Worm (Caenorhabditis elegans) whole organism, young adult: ENCODE results near the gene col-116.
A peak's percentile ranks its signal among the peaks of the same experiment; 100 is the strongest.

Source experiments
- F22D6.2 ChIP-seq: sonication (generic microtip); optimal IDR thresholded peaks from 2 replicates; lab custom pipeline; 2016; ENCODE audit warnings: mild to moderate bottlenecking, missing genetic modification characterization, missing compliant biosample characterization
- F23B12.7 ChIP-seq: sonication (generic microtip); optimal IDR thresholded peaks from 2 replicates; lab custom pipeline; 2017; ENCODE audit warnings: missing genetic modification characterization, mild to moderate bottlenecking, missing compliant biosample characterization, antibody characterized with exemption, moderate library complexity; ENCODE audit not compliant: insufficient read depth
- F33H1.4 ChIP-seq: fragments of 200-800 bp; sonication (Bioruptor generic); IDR thresholded peaks from 2 replicates; pipeline ENCODE4 v1.3.6; 2022; ENCODE audit warnings: missing genetic modification reagents, missing genetic modification characterization, missing compliant biosample characterization
- F39B2.1 ChIP-seq: fragments of 200-800 bp; sonication (Bioruptor generic); IDR thresholded peaks from 2 replicates; pipeline ENCODE4 v1.3.6; 2022; ENCODE audit warnings: missing genetic modification reagents, missing genetic modification characterization, missing compliant biosample characterization
- F57C9.4 ChIP-seq: sonication (generic microtip); optimal IDR thresholded peaks from 2 replicates; lab custom pipeline; 2017; ENCODE audit warnings: mild to moderate bottlenecking, missing genetic modification characterization, missing compliant biosample characterization
- Y79H2A.3 ChIP-seq: fragments of 200-800 bp; sonication (Bioruptor generic); conservative IDR thresholded peaks from 2 replicates; pipeline ENCODE4 v1.3.6; 2022; ENCODE audit warnings: missing genetic modification reagents, missing genetic modification characterization, missing compliant biosample characterization
- attf-6 ChIP-seq: fragments of 200-800 bp; sonication (Bioruptor generic); IDR thresholded peaks from 2 replicates; pipeline ENCODE4 v1.3.6; 2022; ENCODE audit warnings: missing genetic modification reagents, missing genetic modification characterization, missing compliant biosample characterization
- bed-1 ChIP-seq: fragments of 200-800 bp; sonication (Bioruptor generic); IDR thresholded peaks from 2 replicates; pipeline ENCODE4 v1.3.6; 2022; ENCODE audit warnings: missing genetic modification reagents, missing genetic modification characterization, missing compliant biosample characterization
- bed-2 ChIP-seq: fragments of 200-800 bp; sonication (Bioruptor generic); IDR thresholded peaks from 2 replicates; pipeline ENCODE4 v1.3.6; 2022; ENCODE audit warnings: missing genetic modification reagents, missing genetic modification characterization, missing compliant biosample characterization
- cebp-1 ChIP-seq, 2 experiments: fragments of 200-800 bp in 1 of 2; sonication (Bioruptor generic) in 1 of 2; sonication (generic microtip) in 1 of 2; IDR thresholded peaks in 1 of 2; optimal IDR thresholded peaks in 1 of 2; 2 replicates each; pipeline versions ENCODE4 v1.3.6 to Lab custom; 2017 to 2022; ENCODE audit warnings: missing compliant biosample characterization in 2 of 2, missing genetic modification characterization in 2 of 2, mild to moderate bottlenecking in 1 of 2, missing genetic modification reagents in 1 of 2, moderate library complexity in 1 of 2
- cebp-2 ChIP-seq: fragments of 200-800 bp; sonication (Bioruptor generic); IDR thresholded peaks from 2 replicates; pipeline ENCODE4 v1.3.6; 2022; ENCODE audit warnings: missing genetic modification characterization, missing compliant biosample characterization
- die-1 ChIP-seq: sonication (generic microtip); optimal IDR thresholded peaks from 2 replicates; lab custom pipeline; 2016; ENCODE audit warnings: missing genotype, mild to moderate bottlenecking, missing genetic modification characterization, missing compliant biosample characterization
- dox-1 ChIP-seq: fragments of 200-800 bp; sonication (Bioruptor generic); IDR thresholded peaks from 2 replicates; pipeline ENCODE4 v1.3.6; 2022; ENCODE audit warnings: missing genetic modification reagents, missing genetic modification characterization, missing compliant biosample characterization
- dpl-1 ChIP-seq: fragments of 150-350 bp; optimal IDR thresholded peaks from 2 replicates; lab custom pipeline; 2014; ENCODE audit warnings: missing biosample characterization, missing genetic modification reagents, missing genetic modification characterization
- egl-44 ChIP-seq: fragments of 200-800 bp; sonication (Bioruptor generic); IDR thresholded peaks from 2 replicates; pipeline ENCODE4 v1.3.6; 2022; ENCODE audit warnings: missing genetic modification reagents, missing genetic modification characterization, missing compliant biosample characterization
- hmg-20 ChIP-seq: fragments of 200-800 bp; sonication (Bioruptor generic); IDR thresholded peaks from 2 replicates; pipeline ENCODE4 v1.3.6; 2022; ENCODE audit warnings: missing genetic modification reagents, missing genetic modification characterization, missing compliant biosample characterization
- lag-1 ChIP-seq: fragments of 200-800 bp; sonication (Bioruptor generic); IDR thresholded peaks from 2 replicates; pipeline ENCODE4 v1.3.6; 2022; ENCODE audit warnings: missing genetic modification reagents, missing genetic modification characterization, missing compliant biosample characterization
- let-526 ChIP-seq: fragments of 200-800 bp; sonication (Bioruptor generic); IDR thresholded peaks from 2 replicates; pipeline ENCODE4 v1.3.6; 2022; ENCODE audit warnings: missing genetic modification reagents, missing genetic modification characterization, missing compliant biosample characterization
- lin-54 ChIP-seq: fragments of 200-800 bp; sonication (Bioruptor generic); optimal IDR thresholded peaks from 2 replicates; lab custom pipeline; 2018; ENCODE audit warnings: mild to moderate bottlenecking, missing genetic modification characterization, missing compliant biosample characterization
- lir-1 ChIP-seq: fragments of 200-800 bp; sonication (Bioruptor generic); conservative IDR thresholded peaks from 2 replicates; pipeline ENCODE4 v1.3.6; 2022; ENCODE audit warnings: missing genetic modification reagents, missing genetic modification characterization, missing compliant biosample characterization
- lsl-1 ChIP-seq: fragments of 200-800 bp; sonication (Bioruptor generic); optimal IDR thresholded peaks from 2 replicates; lab custom pipeline; 2018; ENCODE audit warnings: mild to moderate bottlenecking, missing genetic modification characterization, moderate library complexity, missing compliant biosample characterization
- lsy-27 ChIP-seq: sonication (generic microtip); optimal IDR thresholded peaks from 2 replicates; lab custom pipeline; 2017; ENCODE audit warnings: missing genetic modification characterization, mild to moderate bottlenecking, missing compliant biosample characterization, antibody characterized with exemption, missing genotype, borderline replicate concordance; ENCODE audit not compliant: insufficient read depth
- madf-10 ChIP-seq: sonication (generic microtip); optimal IDR thresholded peaks from 2 replicates; lab custom pipeline; 2016; ENCODE audit warnings: mild to moderate bottlenecking, missing genetic modification characterization, missing compliant biosample characterization
- madf-8 ChIP-seq: fragments of 200-800 bp; sonication (Bioruptor generic); conservative IDR thresholded peaks from 2 replicates; pipeline ENCODE4 v1.3.6; 2022; ENCODE audit warnings: missing genetic modification reagents, missing genetic modification characterization, missing compliant biosample characterization
- nhr-179 ChIP-seq: sonication (generic microtip); optimal IDR thresholded peaks from 2 replicates; lab custom pipeline; 2016; ENCODE audit warnings: mild to moderate bottlenecking, missing genetic modification characterization, missing compliant biosample characterization
- nhr-27 ChIP-seq: fragments of 200-800 bp; sonication (Bioruptor generic); optimal IDR thresholded peaks from 2 replicates; lab custom pipeline; 2018; ENCODE audit warnings: mild to moderate bottlenecking, missing genetic modification characterization, moderate library complexity, missing compliant biosample characterization
- nhr-80 ChIP-seq: sonication (generic microtip); optimal IDR thresholded peaks from 2 replicates; lab custom pipeline; 2016; ENCODE audit warnings: missing genetic modification characterization, missing compliant biosample characterization
- nhr-90 ChIP-seq: sonication (generic microtip); optimal IDR thresholded peaks from 2 replicates; lab custom pipeline; 2016; ENCODE audit warnings: missing genotype, mild to moderate bottlenecking, missing genetic modification characterization, missing compliant biosample characterization
- rec-8 ChIP-seq, 2 experiments: sonication (generic microtip); optimal IDR thresholded peaks; 2 replicates each; lab custom pipeline; 2016; ENCODE audit warnings: mild to moderate bottlenecking in 2 of 2, missing genetic modification characterization in 2 of 2, missing genetic modification reagents in 2 of 2, missing genotype in 2 of 2, missing biosample characterization in 1 of 2, missing compliant biosample characterization in 1 of 2, moderate library complexity in 1 of 2
- snpc-1.1 ChIP-seq: sonication (generic microtip); optimal IDR thresholded peaks from 2 replicates; lab custom pipeline; 2017; ENCODE audit warnings: missing genetic modification characterization, mild to moderate bottlenecking, missing compliant biosample characterization, antibody characterized with exemption, moderate library complexity, missing genotype, missing genetic modification reagents; ENCODE audit not compliant: insufficient read depth
- snpc-1.3 ChIP-seq: sonication (generic microtip); optimal IDR thresholded peaks from 2 replicates; lab custom pipeline; 2017; ENCODE audit warnings: missing genetic modification characterization, mild to moderate bottlenecking, missing compliant biosample characterization, antibody characterized with exemption, moderate library complexity, missing genotype, missing genetic modification reagents; ENCODE audit not compliant: insufficient read depth
- tbx-9 ChIP-seq: sonication (generic microtip); optimal IDR thresholded peaks from 2 replicates; lab custom pipeline; 2016; ENCODE audit warnings: borderline replicate concordance, missing genetic modification characterization, inconsistent platforms, missing compliant biosample characterization
- unc-62 ChIP-seq: fragments of 150-350 bp; optimal IDR thresholded peaks from 2 replicates; lab custom pipeline; 2014; ENCODE audit warnings: missing biosample characterization, missing genetic modification reagents, missing genetic modification characterization
- xnd-1 ChIP-seq: sonication (generic microtip); optimal IDR thresholded peaks from 2 replicates; lab custom pipeline; 2016; ENCODE audit warnings: missing genotype, missing genetic modification reagents, missing genetic modification characterization, missing compliant biosample characterization
- ztf-22 ChIP-seq: fragments of 200-800 bp; sonication (Bioruptor generic); optimal IDR thresholded peaks from 2 replicates; lab custom pipeline; 2018; ENCODE audit warnings: mild to moderate bottlenecking, missing genetic modification characterization, moderate library complexity, missing compliant biosample characterization
- ztf-25 ChIP-seq: fragments of 200-800 bp; sonication (Bioruptor generic); IDR thresholded peaks from 2 replicates; pipeline ENCODE4 v1.3.6; 2022; ENCODE audit warnings: missing genetic modification reagents, missing genetic modification characterization, missing compliant biosample characterization

The col-116 gene

DNA sequence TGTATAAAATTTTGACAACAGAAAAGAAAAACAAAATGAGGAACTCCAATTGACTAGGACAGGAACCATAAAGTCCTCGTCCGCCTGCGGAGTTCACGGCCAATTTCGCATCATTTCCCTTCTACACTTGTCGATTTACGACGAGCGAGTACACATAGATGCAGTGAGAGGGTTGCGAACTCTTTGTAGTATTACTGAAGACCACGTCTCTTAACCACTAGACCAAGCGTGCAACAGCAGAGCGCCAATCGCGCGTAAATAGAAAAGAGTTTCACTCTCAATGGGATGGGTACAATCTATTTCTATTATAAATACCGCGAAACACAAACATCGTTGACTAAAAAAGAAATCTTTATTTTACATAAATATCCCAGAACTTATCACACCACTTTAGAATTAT is 19.7 kb downstream of the col-116 start (continued):
- TF ChIP-seq bed-1 (GFP tag; lab: Robert Waterston, UW) (no peak), madf-10 (tag; lab: Kevin White, UChicago) (peak; percentile 56), hmg-20 (GFP tag; lab: Robert Waterston, UW) (0 out of 2 replicates have a peak, but pooled peaks have one; percentile 37), F22D6.2 (tag; lab: Kevin White, UChicago) (no peak), attf-6 (0 out of 2 replicates have a peak, but pooled peaks have one; percentile 16), cebp-2 (GFP tag; lab: Robert Waterston, UW) (no peak), snpc-1.3 (tag; lab: Kevin White, UChicago) (peak; percentile 84), snpc-1.1 (tag; lab: Kevin White, UChicago) (peak; percentile 46), lin-54 (GFP tag; lab: Kevin White, UChicago) (peak; percentile 63), lsy-27 (peak; percentile 71), egl-44 (peak; percentile 67; the same call in 1 of the 2 replicates), lsl-1 (GFP tag; lab: Kevin White, UChicago) (peak; percentile 44), F23B12.7 (tag; lab: Kevin White, UChicago) (peak; percentile 31), madf-8 (GFP tag; lab: Robert Waterston, UW) (0 out of 2 replicates have a peak, but pooled peaks have one; percentile 25), let-526 (GFP tag; lab: Robert Waterston, UW) (no peak), ztf-22 (no peak), tbx-9 (no peak), die-1 (tag; lab: Kevin White, UChicago) (peak; percentile 90), F33H1.4 (GFP tag; lab: Robert Waterston, UW) (peak; percentile 59), ztf-25 (GFP tag; lab: Robert Waterston, UW) (peak; percentile 44; the same call in 1 of the 2 replicates), dox-1 (GFP tag; lab: Robert Waterston, UW) (peak; percentile 82), bed-2 (no peak), dpl-1 (GFP tag; lab: Kevin White, UChicago) (no peak), rec-8 (tag; optimal IDR thresholded peaks at IDR 0.05; lab: Kevin White, UChicago) (peak; percentile 51 to 76), nhr-27 (tag; lab: Kevin White, UChicago) (peak; percentile 21), unc-62 (GFP tag; lab: Kevin White, UChicago) (no peak), nhr-90 (peak; percentile 82), F57C9.4 (tag; lab: Kevin White, UChicago) (no peak), xnd-1 (tag; lab: Kevin White, UChicago) (no peak), Y79H2A.3 (GFP tag; lab: Robert Waterston, UW) (0 out of 2 replicates have a peak, but pooled peaks have one; percentile 54), lag-1 (GFP tag; lab: Robert Waterston, UW) (no peak), lir-1 (GFP tag; lab: Robert Waterston, UW) (0 out of 2 replicates have a peak, but pooled peaks have one; percentile 45), nhr-179 (tag; lab: Kevin White, UChicago) (no peak)

DNA sequence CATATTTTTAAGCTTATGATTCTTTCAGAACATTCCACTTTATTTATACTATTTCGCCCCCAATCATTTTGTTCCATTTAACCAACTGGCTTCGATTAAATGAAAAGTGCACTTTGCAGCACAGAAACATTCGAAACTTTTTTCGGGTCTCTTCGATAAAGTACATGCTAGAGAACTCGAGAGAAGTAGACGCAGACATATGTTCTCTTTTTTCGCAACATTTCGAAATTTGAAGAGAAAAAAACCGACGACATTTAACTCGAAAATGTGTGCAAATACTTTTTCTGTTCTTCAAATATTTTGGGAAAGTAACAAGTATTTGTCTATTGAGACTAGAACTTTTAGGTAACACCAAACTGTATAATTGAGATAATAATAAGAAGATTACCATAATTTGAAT is 21.2 kb downstream of the col-116 start:
- TF ChIP-seq cebp-1 (GFP tag; IDR thresholded peaks at IDR 0.05; lab: Robert Waterston, UW) (no peak; the same call in 1 of the 2 replicates), cebp-1 (tag; optimal IDR thresholded peaks at IDR 0.05; lab: Kevin White, UChicago) (peak; percentile 68), nhr-80 (tag; lab: Kevin White, UChicago) (peak; percentile 26), F39B2.1 (GFP tag; lab: Robert Waterston, UW) (no peak)
